Worm (Caenorhabditis elegans): ENCODE results near the gene T20G5.13.

Gene T20G5.13

ce11 chrIII:10218587-10218986, 17.5 kb upstream of the T20G5.13 start, which contains the start of the genes rde-4 and cox-14 (continued):
- TF ChIP-seq ztf-7 (tag; optimal IDR thresholded peaks at IDR 0.05) (peak; percentile 73), ztf-11 (tag; optimal IDR thresholded peaks at IDR 0.05) (no peak), lsy-2 (tag; optimal IDR thresholded peaks at IDR 0.05) (peak; percentile 96 to 100), hif-1 (tag; optimal IDR thresholded peaks at IDR 0.05) (no peak), php-3 (GFP tag; IDR thresholded peaks at IDR 0.05) (no peak), egl-27 (tag; optimal IDR thresholded peaks at IDR 0.05) (peak; percentile 9), snpc-4 (tag; optimal IDR thresholded peaks at IDR 0.05) (no peak), ama-1 (optimal IDR thresholded peaks at IDR 0.05) (peak; percentile 18), dpl-1 (GFP tag; optimal IDR thresholded peaks at IDR 0.05) (peak; percentile 93), F37D6.2 (tag; optimal IDR thresholded peaks at IDR 0.05) (peak; percentile 30)

ce11 chrIII:10216585-10217278, 15.6 kb upstream of the T20G5.13 start, which contains the start of gene cts-1:
cts-1 (minus strand) TSS chrIII:10216635.
- no peak for TF ChIP-seq zag-1 (tag; optimal IDR thresholded peaks at IDR 0.05)
- no peak for TF ChIP-seq attf-4 (tag; optimal IDR thresholded peaks at IDR 0.05)
- peak; percentile 96 for TF ChIP-seq aha-1 (tag)
- TF ChIP-seq F26F4.8 (GFP tag; conservative IDR thresholded peaks at IDR 0.05), result no peak
- no peak for TF ChIP-seq vab-7 (GFP tag; IDR thresholded peaks at IDR 0.05)
- TF ChIP-seq lim-7 (GFP tag; IDR thresholded peaks at IDR 0.05), result no peak
- no peak for TF ChIP-seq ZK337.2 (GFP tag; IDR thresholded peaks at IDR 0.05)
- TF ChIP-seq daf-8 (GFP tag; IDR thresholded peaks at IDR 0.05), result no peak
- no peak for TF ChIP-seq mes-2 (tag; optimal IDR thresholded peaks at IDR 0.05; ENCODE audit: poor library complexity, severe bottlenecking)
- TF ChIP-seq lir-3 (tag; optimal IDR thresholded peaks at IDR 0.05), result no peak
- peak in 1 of 2 experiments; percentile 68 for TF ChIP-seq hif-1 (tag; optimal IDR thresholded peaks at IDR 0.05)
- TF ChIP-seq lin-13 (GFP tag; optimal IDR thresholded peaks at IDR 0.05), result peak; percentile 37
- peak; percentile 69 for TF ChIP-seq cey-2 (tag; optimal IDR thresholded peaks at IDR 0.05; ENCODE audit: borderline replicate concordance, insufficient read depth)
- no peak for TF ChIP-seq madf-9 (GFP tag; conservative IDR thresholded peaks at IDR 0.05)
- TF ChIP-seq nhr-48 (tag; optimal IDR thresholded peaks at IDR 0.05), result peak; percentile 81
- TF ChIP-seq daf-19 (GFP tag; conservative IDR thresholded peaks at IDR 0.05), result no peak
- peak; percentile 68 for TF ChIP-seq ama-1 (optimal IDR thresholded peaks at IDR 0.05)
- peak in 1 of 2 experiments; percentile 46 for TF ChIP-seq daf-16 (GFP tag; optimal IDR thresholded peaks at IDR 0.05)
- peak; percentile 98 for TF ChIP-seq daf-16 (tag; optimal IDR thresholded peaks at IDR 0.05)
- TF ChIP-seq ces-1 (GFP tag; optimal IDR thresholded peaks at IDR 0.05), result no peak
- peak; percentile 89 for TF ChIP-seq mep-1 (tag; optimal IDR thresholded peaks at IDR 0.05)
- TF ChIP-seq hlh-30 (tag; optimal IDR thresholded peaks at IDR 0.05; ENCODE audit: insufficient read depth), result peak; percentile 92
- TF ChIP-seq nhr-77 (tag; optimal IDR thresholded peaks at IDR 0.05), result peak; percentile 86
- no peak for TF ChIP-seq nhr-42 (GFP tag; IDR thresholded peaks at IDR 0.05)
- TF ChIP-seq nhr-6 (tag; optimal IDR thresholded peaks at IDR 0.05), result peak; percentile 84
- TF ChIP-seq nhr-10 (tag; optimal IDR thresholded peaks at IDR 0.05), result peak; percentile 68
- no peak for TF ChIP-seq D1046.2 (GFP tag; IDR thresholded peaks at IDR 0.05)
- no peak for TF ChIP-seq ceh-32 (tag; optimal IDR thresholded peaks at IDR 0.05; ENCODE audit: poor library complexity)
- peak; percentile 69 for TF ChIP-seq nhr-102 (tag; optimal IDR thresholded peaks at IDR 0.05)
- TF ChIP-seq pha-4 (GFP tag; IDR thresholded peaks at IDR 0.05), result no peak
- peak; percentile 57 for TF ChIP-seq pha-4 (tag; optimal IDR thresholded peaks at IDR 0.05)
- TF ChIP-seq dve-1 (tag; optimal IDR thresholded peaks at IDR 0.05; ENCODE audit: insufficient read depth), result peak; percentile 97
- peak in 1 of 2 experiments; percentile 94 for TF ChIP-seq mdl-1 (tag; optimal IDR thresholded peaks at IDR 0.05)
- TF ChIP-seq ctbp-1 (GFP tag; IDR thresholded peaks at IDR 0.05), result no peak
- TF ChIP-seq zip-11 (GFP tag; IDR thresholded peaks at IDR 0.05), result no peak
- TF ChIP-seq pqm-1 (tag; optimal IDR thresholded peaks at IDR 0.05), result peak; percentile 67
- no peak for TF ChIP-seq dmd-8 (GFP tag; IDR thresholded peaks at IDR 0.05)
- no peak for TF ChIP-seq tra-1 (GFP tag; IDR thresholded peaks at IDR 0.05)
- no peak for TF ChIP-seq ztf-11 (tag; optimal IDR thresholded peaks at IDR 0.05)
- TF ChIP-seq dmd-6 (GFP tag; IDR thresholded peaks at IDR 0.05), result no peak
- TF ChIP-seq rbr-2 (tag; optimal IDR thresholded peaks at IDR 0.05), result peak; percentile 70
- no peak for TF ChIP-seq snpc-1.2 (GFP tag; IDR thresholded peaks at IDR 0.05)

All from whole organism, L4 larva.